Fruit fly (Drosophila melanogaster) whole organism, embryonic: ENCODE results near the gene RpS28a.

Source experiments
- BEAF-32 ChIP-seq: fragments of 200-800 bp; sonication (Bioruptor generic); optimal IDR thresholded peaks from 3 replicates; lab custom pipeline; 2017; ENCODE audit warnings: missing biosample characterization, missing genetic modification characterization, mild to moderate bottlenecking, moderate library complexity, missing genetic modification reagents
- CG1024 ChIP-seq: fragments of 200-800 bp; sonication (Bioruptor generic); IDR thresholded peaks from 2 replicates; pipeline ENCODE4 v1.3.6; 2022; ENCODE audit warnings: missing biosample characterization, missing genetic modification characterization
- CG10431 ChIP-seq: fragments of 200-800 bp; sonication (Bioruptor generic); optimal IDR thresholded peaks from 3 replicates; lab custom pipeline; 2018; ENCODE audit warnings: missing biosample characterization, mild to moderate bottlenecking, missing genetic modification characterization
- CG10979 ChIP-seq: fragments of 200-800 bp; sonication (Bioruptor generic); optimal IDR thresholded peaks from 2 replicates; lab custom pipeline; 2018; ENCODE audit warnings: missing biosample characterization, mild to moderate bottlenecking, missing genetic modification characterization, moderate library complexity
- CG11695 ChIP-seq: fragments of 200-800 bp; sonication (Bioruptor generic); IDR thresholded peaks from 3 replicates; pipeline ENCODE4 v1.3.6; 2022; ENCODE audit warnings: missing biosample characterization, missing genetic modification characterization
- CG12236 ChIP-seq: fragments of 200-800 bp; sonication (Bioruptor generic); optimal IDR thresholded peaks from 2 replicates; lab custom pipeline; 2016; ENCODE audit warnings: missing biosample characterization, missing genetic modification characterization
- CG12942 ChIP-seq: fragments of 200-800 bp; sonication (Bioruptor generic); optimal IDR thresholded peaks from 3 replicates; lab custom pipeline; 2016; ENCODE audit warnings: missing biosample characterization, missing genetic modification characterization
- CG13894 ChIP-seq: fragments of 200-800 bp; sonication (Bioruptor generic); optimal IDR thresholded peaks from 3 replicates; lab custom pipeline; 2018; ENCODE audit warnings: missing biosample characterization, mild to moderate bottlenecking, missing genetic modification characterization, moderate library complexity
- CG15269 ChIP-seq: fragments of 200-800 bp; sonication (Bioruptor generic); optimal IDR thresholded peaks from 2 replicates; lab custom pipeline; 2018; ENCODE audit warnings: missing biosample characterization, mild to moderate bottlenecking, missing genetic modification characterization, moderate library complexity
- CG16779 ChIP-seq: fragments of 200-800 bp; sonication (Bioruptor generic); IDR thresholded peaks from 2 replicates; pipeline ENCODE4 v1.3.6; 2022; ENCODE audit warnings: missing biosample characterization, missing genetic modification characterization
- CG18011 ChIP-seq: fragments of 200-800 bp; sonication (Bioruptor generic); optimal IDR thresholded peaks from 2 replicates; lab custom pipeline; 2017; ENCODE audit warnings: missing biosample characterization, missing genetic modification characterization, mild to moderate bottlenecking, moderate library complexity, missing genotype
- CG30020 ChIP-seq: fragments of 200-800 bp; optimal IDR thresholded peaks from 2 replicates; lab custom pipeline; 2019; ENCODE audit warnings: missing biosample characterization, mild to moderate bottlenecking, missing genetic modification characterization, moderate library complexity
- CG30403 ChIP-seq: fragments of 200-800 bp; sonication (Bioruptor generic); optimal IDR thresholded peaks from 3 replicates; lab custom pipeline; 2016; ENCODE audit warnings: missing biosample characterization, missing genetic modification characterization
- CG34422 ChIP-seq: fragments of 200-800 bp; sonication (Bioruptor generic); IDR thresholded peaks from 3 replicates; pipeline ENCODE4 v1.3.6; 2022; ENCODE audit warnings: missing biosample characterization, missing genetic modification characterization
- CG3726 ChIP-seq: fragments of 200-800 bp; sonication (Bioruptor generic); IDR thresholded peaks from 3 replicates; pipeline ENCODE4, ENCODE4 v1.3.6; 2022; ENCODE audit warnings: missing biosample characterization, missing genetic modification characterization
- CG4328 ChIP-seq: fragments of 200-800 bp; sonication (Bioruptor generic); optimal IDR thresholded peaks from 3 replicates; lab custom pipeline; 2017; ENCODE audit warnings: missing biosample characterization, missing genetic modification reagents, missing genetic modification characterization
- CG4424 ChIP-seq: fragments of 200-800 bp; sonication (Bioruptor generic); optimal IDR thresholded peaks from 3 replicates; lab custom pipeline; 2016; ENCODE audit warnings: missing biosample characterization, missing genetic modification characterization
- CG6689 ChIP-seq: fragments of 200-800 bp; sonication (Bioruptor generic); IDR thresholded peaks from 2 replicates; pipeline ENCODE4 v1.3.6; 2022; ENCODE audit warnings: missing biosample characterization, missing genetic modification characterization
- CG7271 ChIP-seq: fragments of 200-800 bp; sonication (Bioruptor generic); optimal IDR thresholded peaks from 2 replicates; lab custom pipeline; 2018; ENCODE audit warnings: missing biosample characterization, mild to moderate bottlenecking, missing genetic modification characterization, moderate library complexity
- CG8290 ChIP-seq, 3 experiments: fragments of 200-800 bp; sonication (Bioruptor generic); optimal IDR thresholded peaks; 2 replicates each; lab custom pipeline; 2016 to 2019; ENCODE audit warnings: missing biosample characterization in 3 of 3, missing genetic modification characterization in 3 of 3, mild to moderate bottlenecking in 2 of 3, moderate library complexity in 1 of 3
- CkIIα-i1 ChIP-seq: fragments of 200-800 bp; sonication (Bioruptor generic); IDR thresholded peaks from 2 replicates; pipeline ENCODE4 v1.3.6; 2022; ENCODE audit warnings: missing biosample characterization, missing genetic modification characterization
- D ChIP-seq, 2 experiments: fragments of 200-800 bp in 1 of 2; fragments of >200 bp in 1 of 2; sonication (Bioruptor generic) in 1 of 2; optimal IDR thresholded peaks; 2 replicates in 1 of 2; 3 replicates in 1 of 2; lab custom pipeline; 2017; ENCODE audit warnings: mild to moderate bottlenecking in 1 of 2, missing biosample characterization in 1 of 2, missing genetic modification characterization in 1 of 2, missing genetic modification reagents in 1 of 2
- Fer1 ChIP-seq: fragments of 200-800 bp; sonication (Bioruptor generic); optimal IDR thresholded peaks from 2 replicates; lab custom pipeline; 2017; ENCODE audit warnings: missing biosample characterization, mild to moderate bottlenecking, missing genetic modification characterization
- H15 ChIP-seq: fragments of 200-800 bp; sonication (Bioruptor generic); IDR thresholded peaks from 3 replicates; pipeline ENCODE4 v1.3.6; 2022; ENCODE audit warnings: missing biosample characterization, missing genetic modification characterization
- Mes4 ChIP-seq: fragments of 200-800 bp; sonication (Bioruptor generic); optimal IDR thresholded peaks from 2 replicates; lab custom pipeline; 2016; ENCODE audit warnings: missing biosample characterization, missing genetic modification characterization
- Nf-YB ChIP-seq: fragments of 200-800 bp; sonication (Bioruptor generic); optimal IDR thresholded peaks from 3 replicates; lab custom pipeline; 2019; ENCODE audit warnings: missing biosample characterization, mild to moderate bottlenecking, missing genetic modification characterization, moderate library complexity
- Side ChIP-seq: fragments of 200-800 bp; sonication (Bioruptor generic); optimal IDR thresholded peaks from 2 replicates; lab custom pipeline; 2016; ENCODE audit warnings: missing biosample characterization, missing genetic modification characterization
- Six4 ChIP-seq: fragments of 200-800 bp; sonication (Bioruptor generic); optimal IDR thresholded peaks from 2 replicates; lab custom pipeline; 2016; ENCODE audit warnings: missing biosample characterization, missing genetic modification characterization
- Sry-β ChIP-seq: fragments of 200-800 bp; sonication (Bioruptor generic); optimal IDR thresholded peaks from 2 replicates; lab custom pipeline; 2018; ENCODE audit warnings: missing biosample characterization, mild to moderate bottlenecking, missing genetic modification characterization, moderate library complexity
- bcd ChIP-seq: fragments of 200-800 bp; sonication (Bioruptor generic); optimal IDR thresholded peaks from 2 replicates; lab custom pipeline; 2017; ENCODE audit warnings: missing biosample characterization, mild to moderate bottlenecking, missing genetic modification characterization
- cad ChIP-seq: fragments of >200 bp; optimal IDR thresholded peaks from 2 replicates; lab custom pipeline; 2017; ENCODE audit warnings: missing biosample characterization, missing genetic modification characterization
- caup ChIP-seq: fragments of 200-800 bp; sonication (Bioruptor generic); optimal IDR thresholded peaks from 3 replicates; lab custom pipeline; 2017; ENCODE audit warnings: missing biosample characterization, mild to moderate bottlenecking, missing genetic modification characterization, moderate library complexity; ENCODE audit not compliant: severe bottlenecking
- chif ChIP-seq, 2 experiments: fragments of 200-800 bp; sonication (Bioruptor generic); optimal IDR thresholded peaks; 3 replicates each; lab custom pipeline; 2016; ENCODE audit warnings: missing biosample characterization in 2 of 2, missing genetic modification characterization in 2 of 2
- da ChIP-seq: fragments of 200-800 bp; sonication (Bioruptor generic); optimal IDR thresholded peaks from 2 replicates; lab custom pipeline; 2016; ENCODE audit warnings: missing biosample characterization, missing genetic modification characterization
- ems ChIP-seq: fragments of 200-800 bp; sonication (Bioruptor generic); optimal IDR thresholded peaks from 3 replicates; lab custom pipeline; 2016; ENCODE audit warnings: missing biosample characterization, missing genetic modification characterization
- fd64A ChIP-seq: fragments of 200-800 bp; sonication (Bioruptor generic); optimal IDR thresholded peaks from 3 replicates; lab custom pipeline; 2018; ENCODE audit warnings: missing biosample characterization, mild to moderate bottlenecking, missing genetic modification characterization
- fd96Cb ChIP-seq: fragments of 200-800 bp; sonication (Bioruptor generic); optimal IDR thresholded peaks from 2 replicates; lab custom pipeline; 2018; ENCODE audit warnings: missing biosample characterization, mild to moderate bottlenecking, missing genetic modification characterization, moderate library complexity
- gcm2 ChIP-seq: fragments of 200-800 bp; sonication (Bioruptor generic); optimal IDR thresholded peaks from 2 replicates; lab custom pipeline; 2016; ENCODE audit warnings: missing biosample characterization, missing genetic modification characterization
- gem ChIP-seq: fragments of 200-800 bp; sonication (Bioruptor generic); optimal IDR thresholded peaks from 2 replicates; lab custom pipeline; 2019; ENCODE audit warnings: missing biosample characterization, mild to moderate bottlenecking, missing genetic modification characterization, moderate library complexity
- gfzf ChIP-seq: fragments of 200-800 bp; sonication (Bioruptor generic); optimal IDR thresholded peaks from 2 replicates; lab custom pipeline; 2016; ENCODE audit warnings: missing biosample characterization, mild to moderate bottlenecking, missing genetic modification characterization, moderate library complexity
- mirr ChIP-seq: fragments of 200-800 bp; sonication (Bioruptor generic); optimal IDR thresholded peaks from 3 replicates; lab custom pipeline; 2018; ENCODE audit warnings: missing biosample characterization, mild to moderate bottlenecking, missing genetic modification characterization
- nau ChIP-seq: fragments of 200-800 bp; sonication (Bioruptor generic); optimal IDR thresholded peaks from 3 replicates; lab custom pipeline; 2017; ENCODE audit warnings: missing biosample characterization, mild to moderate bottlenecking, missing genetic modification characterization, missing genetic modification reagents
- otp ChIP-seq: fragments of 200-800 bp; sonication (Bioruptor generic); IDR thresholded peaks from 3 replicates; pipeline ENCODE4, ENCODE4 v1.3.6; 2022; ENCODE audit warnings: missing biosample characterization, missing genetic modification characterization
- pum ChIP-seq: fragments of 200-800 bp; sonication (Bioruptor generic); optimal IDR thresholded peaks from 2 replicates; lab custom pipeline; 2016; ENCODE audit warnings: missing biosample characterization, missing genetic modification characterization
- ro ChIP-seq: fragments of 200-800 bp; sonication (Bioruptor generic); IDR thresholded peaks from 2 replicates; pipeline ENCODE4 v1.3.6; 2022; ENCODE audit warnings: missing biosample characterization, missing genetic modification characterization
- ssp ChIP-seq: fragments of 200-800 bp; sonication (Bioruptor generic); IDR thresholded peaks from 2 replicates; pipeline ENCODE4 v1.3.6; 2022; ENCODE audit warnings: missing biosample characterization, missing genetic modification characterization
- stwl ChIP-seq: fragments of 200-800 bp; sonication (Bioruptor generic); optimal IDR thresholded peaks from 3 replicates; lab custom pipeline; 2018; ENCODE audit warnings: missing biosample characterization, mild to moderate bottlenecking, missing genetic modification characterization, moderate library complexity
- sug ChIP-seq: fragments of 200-800 bp; optimal IDR thresholded peaks from 2 replicates; lab custom pipeline; 2019; ENCODE audit warnings: missing biosample characterization, mild to moderate bottlenecking, missing genetic modification characterization, moderate library complexity
- tap ChIP-seq: fragments of 200-800 bp; optimal IDR thresholded peaks from 3 replicates; lab custom pipeline; 2019; ENCODE audit warnings: missing biosample characterization, mild to moderate bottlenecking, missing genetic modification characterization, moderate library complexity
- vfl ChIP-seq: fragments of 200-800 bp; sonication (Bioruptor generic); optimal IDR thresholded peaks from 2 replicates; lab custom pipeline; 2016; ENCODE audit warnings: missing biosample characterization, missing genetic modification characterization

The RpS28a gene

dm6 chr3R:30063704-30064103 is 41.3 kb upstream of the RpS28a start (continued):
- no peak for TF ChIP-seq CG1024 (GFP tag; lab: Robert Waterston, UW)
- TF ChIP-seq H15, result no peak
- TF ChIP-seq CG16779 (GFP tag; lab: Robert Waterston, UW), result no peak
- TF ChIP-seq CG15269 (tag; lab: Kevin White, UChicago), result no peak
- TF ChIP-seq CG3726, result no peak
- no peak for TF ChIP-seq ssp (GFP tag; lab: Robert Waterston, UW)
- TF ChIP-seq CG30020 (tag; lab: Kevin White, UChicago), result no peak

DNA sequence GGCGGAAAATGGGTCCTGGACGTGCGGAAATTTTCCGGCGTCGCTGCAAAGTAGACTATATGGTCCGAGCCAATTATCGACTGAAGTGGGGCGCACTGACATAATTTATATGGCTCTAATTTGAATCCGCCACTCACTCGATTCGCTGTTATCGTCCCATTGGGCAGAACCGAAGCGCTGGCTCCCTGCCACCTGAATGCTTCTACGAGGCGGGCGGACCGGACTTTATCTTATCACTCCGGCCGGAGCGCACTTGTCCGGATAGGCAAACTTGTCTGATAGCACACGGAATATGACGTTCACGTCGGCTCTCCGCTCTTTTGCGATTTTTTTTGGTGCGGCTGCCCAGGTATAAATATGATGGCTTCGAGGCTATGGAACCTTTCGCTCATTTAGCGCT is 40.1 kb upstream of the RpS28a start:
- no peak for TF ChIP-seq da
- TF ChIP-seq CG4424 (GFP tag; lab: Kevin White, UChicago), result no peak
- no peak for TF ChIP-seq gcm2 (GFP tag; lab: Kevin White, UChicago)
- TF ChIP-seq fd64A, result no peak
- TF ChIP-seq CG13894 (tag; lab: Kevin White, UChicago), result no peak
- TF ChIP-seq nau (GFP tag; lab: Kevin White, UChicago), result no peak
- no peak for TF ChIP-seq BEAF-32 (GFP tag; lab: Kevin White, UChicago)
- TF ChIP-seq D (optimal IDR thresholded peaks at IDR 0.05; lab: Kevin White, UChicago), result no peak
- TF ChIP-seq D (GFP tag; optimal IDR thresholded peaks at IDR 0.05; lab: Kevin White, UChicago), result no peak
- TF ChIP-seq gfzf (GFP tag; lab: Kevin White, UChicago), result no peak
- TF ChIP-seq CG12236 (GFP tag; lab: Kevin White, UChicago), result no peak
- no peak for TF ChIP-seq chif (GFP tag; optimal IDR thresholded peaks at IDR 0.05; lab: Kevin White, UChicago)
- peak; percentile 18 for TF ChIP-seq cad (GFP tag; lab: Kevin White, UChicago)
- no peak for TF ChIP-seq Fer1 (GFP tag; lab: Kevin White, UChicago)
- no peak for TF ChIP-seq CkIIα-i1 (GFP tag; lab: Robert Waterston, UW)
- no peak for TF ChIP-seq CG6689
- TF ChIP-seq otp (GFP tag; lab: Robert Waterston, UW), result no peak
- TF ChIP-seq mirr (GFP tag; lab: Kevin White, UChicago), result peak; percentile 79
- TF ChIP-seq Mes4 (GFP tag; lab: Kevin White, UChicago), result no peak
- TF ChIP-seq Sry-β (GFP tag; lab: Kevin White, UChicago), result no peak
- TF ChIP-seq CG30403 (GFP tag; lab: Kevin White, UChicago), result no peak
- no peak for TF ChIP-seq CG11695
- TF ChIP-seq pum, result no peak
- no peak for TF ChIP-seq vfl (GFP tag; lab: Kevin White, UChicago)
- TF ChIP-seq ems, result no peak
- TF ChIP-seq CG34422 (GFP tag; lab: Robert Waterston, UW), result no peak
- no peak for TF ChIP-seq CG8290 (GFP tag; optimal IDR thresholded peaks at IDR 0.05; lab: Kevin White, UChicago)
- peak in 1 of 2 experiments; percentile 22 for TF ChIP-seq CG8290 (tag; optimal IDR thresholded peaks at IDR 0.05; lab: Kevin White, UChicago)
- peak; percentile 77 for TF ChIP-seq sug (tag; lab: Kevin White, UChicago)
- no peak for TF ChIP-seq Side (GFP tag; lab: Kevin White, UChicago)
- TF ChIP-seq Nf-YB, result no peak
- no peak for TF ChIP-seq stwl (tag; lab: Kevin White, UChicago)
- no peak for TF ChIP-seq ro (GFP tag; lab: Robert Waterston, UW)
- peak; percentile 1 for TF ChIP-seq caup (GFP tag; lab: Kevin White, UChicago)
- TF ChIP-seq gem (tag; lab: Kevin White, UChicago), result no peak
- TF ChIP-seq Six4 (GFP tag; lab: Kevin White, UChicago), result no peak
- no peak for TF ChIP-seq CG4328 (GFP tag; lab: Kevin White, UChicago)
- no peak for TF ChIP-seq bcd (GFP tag; lab: Kevin White, UChicago)
- no peak for TF ChIP-seq CG10431
- TF ChIP-seq CG12942 (GFP tag; lab: Kevin White, UChicago), result no peak
- TF ChIP-seq CG18011 (GFP tag; lab: Kevin White, UChicago), result no peak
- TF ChIP-seq CG10979 (tag; lab: Kevin White, UChicago), result no peak
- no peak for TF ChIP-seq fd96Cb
- no peak for TF ChIP-seq CG7271 (tag; lab: Kevin White, UChicago)
- no peak for TF ChIP-seq tap
